Fruit fly (Drosophila melanogaster): ENCODE data around the gene CG1986.

dm6 chrX:9911026-9911425, at the start of gene CG1986:
- no peak for TF ChIP-seq pan (optimal IDR thresholded peaks at IDR 0.05)
- TF ChIP-seq dsf (GFP tag; optimal IDR thresholded peaks at IDR 0.05; ENCODE audit: borderline replicate concordance): no peak
- TF ChIP-seq brk (GFP tag; optimal IDR thresholded peaks at IDR 0.05): no peak
- no peak for TF ChIP-seq psq (GFP tag; optimal IDR thresholded peaks at IDR 0.05)
- no peak for TF ChIP-seq ey (GFP tag; optimal IDR thresholded peaks at IDR 0.05)
- TF ChIP-seq Sp1 (GFP tag; optimal IDR thresholded peaks at IDR 0.05): no peak
